Fruit fly (Drosophila melanogaster) whole organism, pupa: ENCODE data around the gene CG7246.

Experiments
- CG10348 ChIP-seq: fragments of 200-800 bp; sonication (Bioruptor generic); IDR thresholded peaks from 2 replicates; pipeline ENCODE4 v1.3.6; 2022; ENCODE audit warnings: missing biosample characterization, missing genetic modification characterization
- CG12605 ChIP-seq: fragments of 200-800 bp; sonication (Bioruptor generic); IDR thresholded peaks from 2 replicates; pipeline ENCODE4 v1.3.6; 2022; ENCODE audit warnings: missing biosample characterization, missing genetic modification characterization
- CG13204 ChIP-seq: fragments of 200-800 bp; sonication (Bioruptor generic); optimal IDR thresholded peaks from 2 replicates; lab custom pipeline; 2018; ENCODE audit warnings: missing biosample characterization, mild to moderate bottlenecking, missing genetic modification characterization, moderate library complexity
- CG14655 ChIP-seq: fragments of 200-800 bp; sonication (Bioruptor generic); optimal IDR thresholded peaks from 3 replicates; lab custom pipeline; 2017; ENCODE audit warnings: mild to moderate bottlenecking, missing biosample characterization, missing genetic modification reagents, missing genetic modification characterization
- CG15710 ChIP-seq: fragments of 200-800 bp; sonication (Bioruptor generic); optimal IDR thresholded peaks from 2 replicates; lab custom pipeline; 2018; ENCODE audit warnings: missing biosample characterization, mild to moderate bottlenecking, missing genetic modification characterization, moderate library complexity
- CG17806 ChIP-seq: fragments of 200-800 bp; sonication (Bioruptor generic); optimal IDR thresholded peaks from 2 replicates; lab custom pipeline; 2018; ENCODE audit warnings: missing biosample characterization, mild to moderate bottlenecking, missing genetic modification characterization, moderate library complexity
- CG32121 ChIP-seq: fragments of 200-800 bp; sonication (Bioruptor generic); IDR thresholded peaks from 2 replicates; pipeline ENCODE4 v1.3.6; 2022; ENCODE audit warnings: missing biosample characterization, missing genetic modification characterization
- CG34367 ChIP-seq: fragments of 200-800 bp; sonication (Bioruptor generic); optimal IDR thresholded peaks from 2 replicates; lab custom pipeline; 2018; ENCODE audit warnings: missing biosample characterization, mild to moderate bottlenecking, missing genetic modification characterization
- CG4496 ChIP-seq: fragments of 200-800 bp; sonication (Bioruptor generic); IDR thresholded peaks from 3 replicates; pipeline ENCODE4 v1.3.6; 2022; ENCODE audit warnings: missing biosample characterization, missing genetic modification characterization
- CG8159 ChIP-seq: fragments of 200-800 bp; sonication (Bioruptor generic); optimal IDR thresholded peaks from 3 replicates; lab custom pipeline; 2018; ENCODE audit warnings: missing biosample characterization, mild to moderate bottlenecking, missing genetic modification characterization, moderate library complexity
- CG8301 ChIP-seq: fragments of 200-800 bp; sonication (Bioruptor generic); optimal IDR thresholded peaks from 2 replicates; lab custom pipeline; 2018; ENCODE audit warnings: missing biosample characterization, mild to moderate bottlenecking, missing genetic modification characterization
- CG9948 ChIP-seq: fragments of 200-800 bp; sonication (Bioruptor generic); optimal IDR thresholded peaks from 2 replicates; lab custom pipeline; 2018; ENCODE audit warnings: missing biosample characterization, mild to moderate bottlenecking, missing genetic modification characterization, moderate library complexity
- D1 ChIP-seq: fragments of 200-800 bp; sonication (Bioruptor generic); optimal IDR thresholded peaks from 2 replicates; lab custom pipeline; 2018; ENCODE audit warnings: missing biosample characterization, mild to moderate bottlenecking, missing genetic modification characterization, moderate library complexity
- EcR ChIP-seq: fragments of 200-800 bp; sonication (Bioruptor generic); optimal IDR thresholded peaks from 3 replicates; lab custom pipeline; 2019; ENCODE audit warnings: missing biosample characterization, missing genetic modification characterization, mild to moderate bottlenecking, moderate library complexity, missing genetic modification reagents
- Ets98B ChIP-seq: fragments of 200-800 bp; sonication (Bioruptor generic); IDR thresholded peaks from 2 replicates; pipeline ENCODE4 v1.3.6; 2022; ENCODE audit warnings: missing biosample characterization, missing genetic modification characterization
- Pif1A ChIP-seq: fragments of 200-800 bp; sonication (Bioruptor generic); optimal IDR thresholded peaks from 3 replicates; lab custom pipeline; 2016; ENCODE audit warnings: missing biosample characterization, missing genetic modification characterization
- Pif1B ChIP-seq: fragments of 200-800 bp; sonication (Bioruptor generic); optimal IDR thresholded peaks from 3 replicates; lab custom pipeline; 2016; ENCODE audit warnings: missing biosample characterization, missing genetic modification characterization
- Snoo ChIP-seq: fragments of 200-800 bp; sonication (Bioruptor generic); optimal IDR thresholded peaks from 3 replicates; lab custom pipeline; 2017; ENCODE audit warnings: missing biosample characterization, mild to moderate bottlenecking, missing genetic modification characterization, inconsistent platforms
- fd96Ca ChIP-seq: fragments of 200-800 bp; sonication (Bioruptor generic); IDR thresholded peaks from 3 replicates; pipeline ENCODE4 v1.3.6; 2022; ENCODE audit warnings: missing biosample characterization, missing genetic modification characterization
- gl ChIP-seq: fragments of 200-800 bp; sonication (Bioruptor generic); optimal IDR thresholded peaks from 2 replicates; lab custom pipeline; 2018; ENCODE audit warnings: missing biosample characterization, mild to moderate bottlenecking, missing genetic modification characterization
- rn ChIP-seq: fragments of 200-800 bp; sonication (Bioruptor generic); IDR thresholded peaks from 2 replicates; pipeline ENCODE4 v1.3.6; 2022; ENCODE audit warnings: missing biosample characterization, missing genetic modification characterization

CG7246 gene

DNA sequence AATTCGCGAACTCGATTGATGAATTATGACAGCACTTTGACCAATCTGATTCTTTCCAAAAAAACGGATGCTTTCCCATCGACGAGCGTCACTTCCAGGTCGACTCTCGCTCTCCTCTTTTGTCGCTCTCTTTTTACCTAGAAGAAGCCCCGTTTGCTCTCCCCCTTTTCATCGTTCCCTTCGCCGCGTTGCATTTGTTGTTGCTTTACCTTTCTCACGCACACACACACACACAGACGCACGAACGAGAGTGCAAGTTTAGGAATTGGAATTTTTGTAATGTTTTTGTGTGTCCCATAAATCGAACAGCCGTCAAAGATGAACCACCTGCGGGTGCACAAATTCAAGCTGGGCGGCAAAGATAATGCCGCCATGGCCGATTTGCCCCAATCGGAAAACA lies 31.9 kb downstream of the CG7246 start:
- TF ChIP-seq Pif1A = no peak
- TF ChIP-seq CG9948 (tag; lab: Kevin White, UChicago) = no peak
- TF ChIP-seq gl (tag; lab: Kevin White, UChicago) = no peak
- TF ChIP-seq CG8301 = no peak
- no peak for TF ChIP-seq rn (GFP tag; lab: Robert Waterston, UW)
- no peak for TF ChIP-seq D1 (tag; lab: Kevin White, UChicago)
- no peak for TF ChIP-seq EcR
- no peak for TF ChIP-seq CG32121 (GFP tag; lab: Robert Waterston, UW)
- no peak for TF ChIP-seq Pif1B (GFP tag; lab: Kevin White, UChicago)

DNA sequence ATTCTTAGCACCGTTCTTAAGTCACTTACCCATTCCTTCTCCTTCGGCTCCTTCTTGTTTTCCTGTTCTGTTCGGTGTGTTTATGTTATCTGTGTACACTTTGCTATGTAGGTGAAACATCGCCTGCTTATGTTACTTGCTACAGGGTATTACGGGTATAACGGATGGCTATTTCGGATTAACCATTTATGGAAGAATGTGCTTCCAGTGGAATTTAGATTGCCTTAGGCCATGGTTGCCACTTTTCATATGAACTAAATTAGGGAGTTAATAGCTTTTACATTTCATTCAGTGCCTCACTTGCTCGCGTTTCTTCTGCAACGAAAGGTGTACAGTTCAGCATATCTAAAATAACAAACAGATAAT lies 32.5 kb downstream of the CG7246 start:
- no peak for TF ChIP-seq gl (tag; lab: Kevin White, UChicago)
- TF ChIP-seq Snoo (tag; lab: Kevin White, UChicago) = no peak
- TF ChIP-seq CG13204 = no peak
- no peak for TF ChIP-seq CG34367 (tag; lab: Kevin White, UChicago)
- no peak for TF ChIP-seq CG10348
- no peak for TF ChIP-seq Pif1A
- peak; percentile 22 for TF ChIP-seq CG8301
- no peak for TF ChIP-seq Pif1B (GFP tag; lab: Kevin White, UChicago)
- TF ChIP-seq Ets98B = no peak
- no peak for TF ChIP-seq D1 (tag; lab: Kevin White, UChicago)
- no peak for TF ChIP-seq CG32121 (GFP tag; lab: Robert Waterston, UW)
- no peak for TF ChIP-seq CG4496 (GFP tag; lab: Robert Waterston, UW)
- TF ChIP-seq CG15710 (tag; lab: Kevin White, UChicago) = peak; percentile 20
- no peak for TF ChIP-seq rn (GFP tag; lab: Robert Waterston, UW)
- TF ChIP-seq fd96Ca (GFP tag; lab: Robert Waterston, UW) = no peak
- TF ChIP-seq CG8159 (tag; lab: Kevin White, UChicago) = peak; percentile 40
- TF ChIP-seq EcR = no peak
- peak; percentile 27 for TF ChIP-seq CG17806 (tag; lab: Kevin White, UChicago)
- peak; percentile 28 for TF ChIP-seq CG9948 (tag; lab: Kevin White, UChicago)
- no peak for TF ChIP-seq CG12605
- TF ChIP-seq CG14655 (GFP tag; lab: Kevin White, UChicago) = peak; percentile 38

- TF ChIP-seq CG8301 (peak; percentile 83), CG15710 (tag; lab: Kevin White, UChicago) (peak; percentile 92), Snoo (tag; lab: Kevin White, UChicago) (peak; percentile 60), Ets98B (no peak), gl (tag; lab: Kevin White, UChicago) (peak; percentile 31), CG12605 (peak; percentile 62; the same call in 1 of the 2 replicates), CG4496 (GFP tag; lab: Robert Waterston, UW) (peak; percentile 78; the same call in 2 of the 3 replicates), fd96Ca (GFP tag; lab: Robert Waterston, UW) (peak; percentile 52; the same call in 1 of the 3 replicates), CG13204 (peak; percentile 96), EcR (peak; percentile 78), CG14655 (GFP tag; lab: Kevin White, UChicago) (peak; percentile 88), CG9948 (tag; lab: Kevin White, UChicago) (peak; percentile 90), Pif1B (GFP tag; lab: Kevin White, UChicago) (peak; percentile 72), rn (GFP tag; lab: Robert Waterston, UW) (0 out of 2 replicates have a peak, but pooled peaks have one; percentile 19), CG32121 (GFP tag; lab: Robert Waterston, UW) (peak; percentile 57; the same call in 1 of the 2 replicates), Pif1A (peak; percentile 76), CG10348 (no peak), CG17806 (tag; lab: Kevin White, UChicago) (peak; percentile 86), D1 (tag; lab: Kevin White, UChicago) (peak; percentile 75), CG8159 (tag; lab: Kevin White, UChicago) (peak; percentile 94), CG34367 (tag; lab: Kevin White, UChicago) (peak; percentile 84)
These were observed 33.0 kb downstream of the CG7246 start for dm6 chrX:9047725-9048384.

DNA sequence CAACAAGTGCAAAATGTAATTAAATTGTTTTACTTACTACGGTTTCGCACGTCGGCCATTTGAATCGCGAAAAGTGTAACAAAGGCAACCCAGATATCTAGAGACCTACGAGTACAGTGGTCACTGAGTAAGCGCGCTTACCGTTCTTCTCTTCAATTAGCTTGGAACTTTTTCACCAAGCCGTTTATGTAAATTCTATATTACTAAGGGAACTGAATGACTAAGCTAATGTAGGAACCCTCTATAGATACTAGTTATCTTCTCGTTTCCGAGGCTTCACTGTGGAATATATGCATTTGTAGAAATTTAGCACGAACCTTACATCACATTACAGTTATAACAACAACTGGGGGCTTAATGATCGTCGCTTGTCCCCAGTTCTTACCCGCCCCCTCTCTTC lies 33.9 kb downstream of the CG7246 start:
- peak; percentile 93 for TF ChIP-seq CG4496 (GFP tag; lab: Robert Waterston, UW)
- TF ChIP-seq CG8301 = peak; percentile 64
- TF ChIP-seq Ets98B = peak; percentile 89
- TF ChIP-seq rn (GFP tag; lab: Robert Waterston, UW) = peak; percentile 66; the same call in 1 of the 2 replicates
- no peak for TF ChIP-seq Pif1B (GFP tag; lab: Kevin White, UChicago)
- no peak for TF ChIP-seq gl (tag; lab: Kevin White, UChicago)
- peak; percentile 60 for TF ChIP-seq CG17806 (tag; lab: Kevin White, UChicago)
- peak; percentile 87 for TF ChIP-seq CG32121 (GFP tag; lab: Robert Waterston, UW)
- TF ChIP-seq CG15710 (tag; lab: Kevin White, UChicago) = peak; percentile 67
- peak; percentile 54 for TF ChIP-seq CG34367 (tag; lab: Kevin White, UChicago)
- TF ChIP-seq CG14655 (GFP tag; lab: Kevin White, UChicago) = peak; percentile 67
- peak; percentile 55 for TF ChIP-seq CG8159 (tag; lab: Kevin White, UChicago)
- peak; percentile 73 for TF ChIP-seq CG12605
- TF ChIP-seq CG13204 = no peak
- no peak for TF ChIP-seq D1 (tag; lab: Kevin White, UChicago)
- no peak for TF ChIP-seq EcR
- TF ChIP-seq Pif1A = peak; percentile 16
- TF ChIP-seq fd96Ca (GFP tag; lab: Robert Waterston, UW) = peak; percentile 91
- no peak for TF ChIP-seq Snoo (tag; lab: Kevin White, UChicago)
- TF ChIP-seq CG10348 = peak; percentile 52
- peak; percentile 56 for TF ChIP-seq CG9948 (tag; lab: Kevin White, UChicago)

DNA sequence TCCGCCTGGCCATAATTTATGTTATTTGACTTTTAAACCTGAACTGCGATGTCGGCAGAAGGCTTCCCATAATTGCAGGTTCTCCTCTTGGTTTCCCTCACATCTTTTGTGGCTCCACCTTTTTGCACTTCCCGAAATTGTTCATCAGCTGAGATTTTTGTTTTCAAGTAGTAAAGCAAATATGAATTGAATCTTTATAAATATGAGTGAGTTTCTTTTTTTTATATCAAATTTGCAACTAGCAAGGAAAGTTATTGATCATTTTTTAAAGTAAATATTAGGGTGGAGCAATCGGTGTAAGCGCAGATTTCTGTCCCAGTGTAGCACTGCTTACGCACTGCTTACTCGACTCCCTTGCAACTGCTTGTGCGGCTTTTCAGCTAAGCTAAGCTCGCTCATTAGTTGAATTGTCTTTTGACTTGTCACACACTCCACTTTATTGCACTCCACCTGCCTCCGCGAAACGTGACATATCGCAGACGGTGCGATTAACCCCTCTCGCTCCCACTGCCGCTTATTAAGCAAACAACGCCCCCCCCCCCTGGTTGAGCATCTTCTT lies 34.4 kb downstream of the CG7246 start:
- TF ChIP-seq Pif1A (peak; percentile 39), CG32121 (GFP tag; lab: Robert Waterston, UW) (no peak), EcR (no peak), Ets98B (no peak), D1 (tag; lab: Kevin White, UChicago) (no peak), CG8301 (no peak), CG4496 (GFP tag; lab: Robert Waterston, UW) (0 out of 3 replicates have a peak, but pooled peaks have one; percentile 14), CG17806 (tag; lab: Kevin White, UChicago) (peak; percentile 50), fd96Ca (GFP tag; lab: Robert Waterston, UW) (no peak), rn (GFP tag; lab: Robert Waterston, UW) (no peak), CG34367 (tag; lab: Kevin White, UChicago) (peak; percentile 31), CG9948 (tag; lab: Kevin White, UChicago) (peak; percentile 59), CG8159 (tag; lab: Kevin White, UChicago) (peak; percentile 55), Pif1B (GFP tag; lab: Kevin White, UChicago) (no peak), CG12605 (no peak), CG15710 (tag; lab: Kevin White, UChicago) (peak; percentile 32), CG13204 (no peak), gl (tag; lab: Kevin White, UChicago) (no peak), Snoo (tag; lab: Kevin White, UChicago) (no peak), CG14655 (GFP tag; lab: Kevin White, UChicago) (peak; percentile 19), CG10348 (no peak)
